Worm (Caenorhabditis elegans) whole organism, L3 larva: ENCODE results near the gene T09A12.1.

Experiments
- ama-1 ChIP-seq: fragments of 150-350 bp; optimal IDR thresholded peaks from 2 replicates; lab custom pipeline; 2018
- nhr-77 ChIP-seq: fragments of 150-350 bp; optimal IDR thresholded peaks from 2 replicates; lab custom pipeline; 2014; ENCODE audit warnings: missing biosample characterization, missing genetic modification characterization
- sea-2 ChIP-seq: fragments of 150-350 bp; sonication (generic microtip); optimal IDR thresholded peaks from 4 replicates; lab custom pipeline; 2014; ENCODE audit warnings: missing biosample characterization, missing genetic modification reagents, missing genetic modification characterization
- tbx-2 ChIP-seq: sonication (generic microtip); optimal IDR thresholded peaks from 2 replicates; lab custom pipeline; 2016; ENCODE audit warnings: mild to moderate bottlenecking, missing genetic modification characterization, missing compliant biosample characterization
- unc-39 ChIP-seq: sonication (generic microtip); optimal IDR thresholded peaks from 4 replicates; lab custom pipeline; 2017; ENCODE audit warnings: missing biosample characterization, missing genetic modification characterization
- unc-62 ChIP-seq: fragments of 150-350 bp; sonication (generic microtip); optimal IDR thresholded peaks from 4 replicates; lab custom pipeline; 2014; ENCODE audit warnings: missing biosample characterization, missing genetic modification reagents, missing genetic modification characterization

- TF ChIP-seq tbx-2 (no peak), ama-1 (lab: Kevin White, UChicago) (no peak), unc-39 (tag; lab: Kevin White, UChicago) (no peak), sea-2 (GFP tag; lab: Kevin White, UChicago) (no peak), nhr-77 (tag; lab: Kevin White, UChicago) (no peak), unc-62 (GFP tag; lab: Kevin White, UChicago) (no peak)
These were observed 42.1 kb downstream of the T09A12.1 start, which contains the start of gene K07H8.9 for ce11 chrIV:8286352-8286751.
